Fruit fly (Drosophila melanogaster) Kc167 (cell line): ENCODE data around the gene Rox8.

Experiments
- Myc ChIP-seq: fragments of >200 bp; optimal IDR thresholded peaks from 2 replicates; lab custom pipeline; 2017; ENCODE audit warnings: missing external identifiers
- Sin3A ChIP-seq: fragments of >200 bp; optimal IDR thresholded peaks from 2 replicates; lab custom pipeline; 2018; ENCODE audit warnings: missing external identifiers
- h ChIP-seq: fragments of >200 bp; optimal IDR thresholded peaks from 3 replicates; lab custom pipeline; 2018; ENCODE audit warnings: missing external identifiers
- insv ChIP-seq: fragments of >200 bp; optimal IDR thresholded peaks from 3 replicates; lab custom pipeline; 2018; ENCODE audit warnings: missing external identifiers
- psq ChIP-seq: fragments of >200 bp; optimal IDR thresholded peaks from 2 replicates; lab custom pipeline; 2017; ENCODE audit warnings: missing external identifiers
- ttk ChIP-seq: sonication (Bioruptor generic); optimal IDR thresholded peaks from 2 replicates; lab custom pipeline; 2017; ENCODE audit warnings: missing external identifiers

- TF ChIP-seq psq (lab: Kevin White, UChicago) (no peak), insv (lab: Kevin White, UChicago) (no peak), ttk (no peak), h (lab: Kevin White, UChicago) (no peak), Sin3A (lab: Kevin White, UChicago) (no peak), Myc (no peak)
Measured at dm6 chr3R:24057188-24057587, 9.1 kb upstream of the Rox8 start, which contains the start of gene Hsp68.
